Fruit fly (Drosophila melanogaster) whole organism, embryonic: ENCODE measurements around the gene CG32170.

Experiments used
- Asciz ChIP-seq: fragments of 200-800 bp; sonication (Bioruptor generic); optimal IDR thresholded peaks from 2 replicates; lab custom pipeline; 2017; ENCODE audit warnings: missing biosample characterization, mild to moderate bottlenecking, missing genetic modification characterization, missing genetic modification reagents
- CG10462 ChIP-seq: fragments of 200-800 bp; sonication (Bioruptor generic); optimal IDR thresholded peaks from 2 replicates; lab custom pipeline; 2016; ENCODE audit warnings: missing biosample characterization, missing genetic modification characterization
- CG11723 ChIP-seq: fragments of 200-800 bp; sonication (Bioruptor generic); optimal IDR thresholded peaks from 2 replicates; lab custom pipeline; 2017; ENCODE audit warnings: missing biosample characterization, mild to moderate bottlenecking, missing genetic modification characterization
- CG13775 ChIP-seq: fragments of 200-800 bp; sonication (Bioruptor generic); optimal IDR thresholded peaks from 3 replicates; lab custom pipeline; 2017; ENCODE audit warnings: missing biosample characterization, mild to moderate bottlenecking, missing genetic modification characterization
- CG15011 ChIP-seq: fragments of 200-800 bp; sonication (Bioruptor generic); optimal IDR thresholded peaks from 3 replicates; lab custom pipeline; 2018; ENCODE audit warnings: missing biosample characterization, mild to moderate bottlenecking, missing genetic modification characterization
- CG1602 ChIP-seq: fragments of 200-800 bp; sonication (Bioruptor generic); optimal IDR thresholded peaks from 3 replicates; lab custom pipeline; 2016; ENCODE audit warnings: missing biosample characterization, missing genetic modification characterization
- CG16815 ChIP-seq: fragments of 200-800 bp; sonication (Bioruptor generic); optimal IDR thresholded peaks from 3 replicates; lab custom pipeline; 2017; ENCODE audit warnings: missing biosample characterization, mild to moderate bottlenecking, missing genetic modification characterization
- CG17829 ChIP-seq: fragments of 200-800 bp; optimal IDR thresholded peaks from 2 replicates; lab custom pipeline; 2019; ENCODE audit warnings: missing biosample characterization, mild to moderate bottlenecking, missing genetic modification characterization, moderate library complexity
- CG1792 ChIP-seq: fragments of 200-800 bp; sonication (Bioruptor generic); optimal IDR thresholded peaks from 2 replicates; lab custom pipeline; 2016; ENCODE audit warnings: missing biosample characterization, missing genetic modification characterization
- CG18476 ChIP-seq: fragments of 200-800 bp; sonication (Bioruptor generic); optimal IDR thresholded peaks from 2 replicates; lab custom pipeline; 2016; ENCODE audit warnings: missing biosample characterization, mild to moderate bottlenecking, missing genetic modification characterization
- CG2712 ChIP-seq: fragments of 200-800 bp; optimal IDR thresholded peaks from 3 replicates; lab custom pipeline; 2019; ENCODE audit warnings: missing biosample characterization, mild to moderate bottlenecking, missing genetic modification characterization, moderate library complexity
- CG30403 ChIP-seq: fragments of 200-800 bp; sonication (Bioruptor generic); optimal IDR thresholded peaks from 3 replicates; lab custom pipeline; 2016; ENCODE audit warnings: missing biosample characterization, missing genetic modification characterization
- CG30431 ChIP-seq: fragments of 200-800 bp; sonication (Bioruptor generic); optimal IDR thresholded peaks from 2 replicates; lab custom pipeline; 2017; ENCODE audit warnings: missing biosample characterization, missing genetic modification characterization
- CG31388 ChIP-seq: fragments of 200-800 bp; sonication (Bioruptor generic); optimal IDR thresholded peaks from 2 replicates; lab custom pipeline; 2016; ENCODE audit warnings: missing biosample characterization, missing genetic modification characterization
- CG32532 ChIP-seq: fragments of 200-800 bp; sonication (Bioruptor generic); IDR thresholded peaks from 2 replicates; pipeline ENCODE4 v1.3.6; 2022; ENCODE audit warnings: missing biosample characterization, missing genetic modification characterization
- CG33213 ChIP-seq: fragments of 200-800 bp; sonication (Bioruptor generic); optimal IDR thresholded peaks from 3 replicates; lab custom pipeline; 2016; ENCODE audit warnings: missing biosample characterization, missing genetic modification characterization
- CG34224 ChIP-seq: fragments of 200-800 bp; sonication (Bioruptor generic); IDR thresholded peaks from 3 replicates; pipeline ENCODE4 v1.3.6; 2022; ENCODE audit warnings: missing biosample characterization, missing genetic modification characterization; ENCODE audit not compliant: partially characterized antibody
- CG3838 ChIP-seq: fragments of 200-800 bp; sonication (Bioruptor generic); optimal IDR thresholded peaks from 3 replicates; lab custom pipeline; 2016; ENCODE audit warnings: missing biosample characterization, missing genetic modification characterization
- CG6683 ChIP-seq: fragments of 200-800 bp; sonication (Bioruptor generic); optimal IDR thresholded peaks from 2 replicates; lab custom pipeline; 2017; ENCODE audit warnings: missing biosample characterization, mild to moderate bottlenecking, missing genetic modification characterization, missing genetic modification reagents
- CG6689 ChIP-seq: fragments of 200-800 bp; sonication (Bioruptor generic); IDR thresholded peaks from 2 replicates; pipeline ENCODE4 v1.3.6; 2022; ENCODE audit warnings: missing biosample characterization, missing genetic modification characterization
- CG8281 ChIP-seq: fragments of 200-800 bp; sonication (Bioruptor generic); optimal IDR thresholded peaks from 2 replicates; lab custom pipeline; 2018; ENCODE audit warnings: missing biosample characterization, mild to moderate bottlenecking, missing genetic modification characterization, moderate library complexity
- CTCF ChIP-seq: fragments of 200-800 bp; sonication (Bioruptor generic); optimal IDR thresholded peaks from 2 replicates; lab custom pipeline; 2017; ENCODE audit warnings: missing biosample characterization, mild to moderate bottlenecking, missing genetic modification characterization, moderate library complexity
- Dbx ChIP-seq: fragments of 200-800 bp; sonication (Bioruptor generic); IDR thresholded peaks from 3 replicates; pipeline ENCODE4 v1.3.6; 2022; ENCODE audit warnings: missing biosample characterization, missing genetic modification characterization
- Dref ChIP-seq: fragments of 200-800 bp; sonication (Bioruptor generic); IDR thresholded peaks from 2 replicates; pipeline ENCODE4 v1.3.6; 2022; ENCODE audit warnings: missing biosample characterization, missing genetic modification characterization
- E2f1 ChIP-seq: fragments of 200-800 bp; sonication (Bioruptor generic); IDR thresholded peaks from 2 replicates; pipeline ENCODE4 v1.3.6; 2022; ENCODE audit warnings: missing biosample characterization, missing genetic modification characterization
- Eip74EF ChIP-seq, 2 experiments: fragments of 200-800 bp in 1 of 2; fragments of >200 bp in 1 of 2; sonication (Bioruptor generic) in 1 of 2; optimal IDR thresholded peaks; 2 replicates each; lab custom pipeline; 2017 to 2019; ENCODE audit warnings: missing biosample characterization in 2 of 2, missing genetic modification characterization in 2 of 2, mild to moderate bottlenecking in 1 of 2, moderate library complexity in 1 of 2
- MESR4 ChIP-seq: fragments of 200-800 bp; sonication (Bioruptor generic); optimal IDR thresholded peaks from 2 replicates; lab custom pipeline; 2018; ENCODE audit warnings: missing biosample characterization, mild to moderate bottlenecking, missing genetic modification characterization, moderate library complexity
- Myb ChIP-seq: fragments of 200-800 bp; sonication (Bioruptor generic); optimal IDR thresholded peaks from 2 replicates; lab custom pipeline; 2016; ENCODE audit warnings: missing biosample characterization, missing genetic modification characterization
- PHDP ChIP-seq: fragments of 200-800 bp; sonication (Bioruptor generic); optimal IDR thresholded peaks from 3 replicates; lab custom pipeline; 2018; ENCODE audit warnings: missing biosample characterization, mild to moderate bottlenecking, missing genetic modification characterization, moderate library complexity
- Ssrp ChIP-seq: fragments of 200-800 bp; sonication (Bioruptor generic); optimal IDR thresholded peaks from 2 replicates; lab custom pipeline; 2018; ENCODE audit warnings: missing biosample characterization, mild to moderate bottlenecking, missing genetic modification characterization, moderate library complexity
- ab ChIP-seq: fragments of 200-800 bp; sonication (Bioruptor generic); optimal IDR thresholded peaks from 2 replicates; lab custom pipeline; 2016; ENCODE audit warnings: missing biosample characterization, missing genetic modification characterization
- amos ChIP-seq: fragments of 200-800 bp; sonication (Bioruptor generic); IDR thresholded peaks from 2 replicates; pipeline ENCODE4 v1.3.6; 2022; ENCODE audit warnings: missing biosample characterization, missing genetic modification characterization; ENCODE audit not compliant: partially characterized antibody
- cad ChIP-seq: fragments of >200 bp; optimal IDR thresholded peaks from 2 replicates; lab custom pipeline; 2017; ENCODE audit warnings: missing biosample characterization, missing genetic modification characterization
- chinmo ChIP-seq: fragments of 200-800 bp; sonication (Bioruptor generic); IDR thresholded peaks from 4 replicates; pipeline ENCODE4 v1.3.6; 2022; ENCODE audit warnings: missing biosample characterization, missing genetic modification characterization; ENCODE audit not compliant: partially characterized antibody
- crol ChIP-seq: fragments of 200-800 bp; sonication (Bioruptor generic); IDR thresholded peaks from 2 replicates; pipeline ENCODE4 v1.3.6; 2022; ENCODE audit warnings: missing biosample characterization, missing genetic modification characterization
- en ChIP-seq: fragments of 200-800 bp; sonication (Bioruptor generic); optimal IDR thresholded peaks from 2 replicates; lab custom pipeline; 2016; ENCODE audit warnings: missing biosample characterization, missing genetic modification characterization
- esg ChIP-seq: fragments of 200-800 bp; sonication (Bioruptor generic); conservative IDR thresholded peaks from 2 replicates; pipeline ENCODE4 v1.3.6; 2022; ENCODE audit warnings: missing biosample characterization, missing genetic modification characterization
- eyg ChIP-seq: fragments of 200-800 bp; sonication (Bioruptor generic); optimal IDR thresholded peaks from 3 replicates; lab custom pipeline; 2016; ENCODE audit warnings: missing biosample characterization, missing genetic modification characterization
- hb ChIP-seq: fragments of 200-800 bp; sonication (Bioruptor generic); IDR thresholded peaks from 3 replicates; pipeline ENCODE4 v1.3.6; 2022; ENCODE audit warnings: missing biosample characterization, missing genetic modification characterization; ENCODE audit not compliant: partially characterized antibody
- insv ChIP-seq, 2 experiments: fragments of 200-800 bp; sonication (Bioruptor generic); optimal IDR thresholded peaks; 3 replicates each; lab custom pipeline; 2016 to 2018; ENCODE audit warnings: missing biosample characterization in 2 of 2, missing genetic modification characterization in 2 of 2
- ken ChIP-seq: fragments of 200-800 bp; sonication (Bioruptor generic); IDR thresholded peaks from 3 replicates; pipeline ENCODE4 v1.3.6; 2022; ENCODE audit warnings: missing biosample characterization, missing genetic modification characterization
- lmd ChIP-seq: fragments of 200-800 bp; sonication (Bioruptor generic); IDR thresholded peaks from 2 replicates; pipeline ENCODE4 v1.3.6; 2022; ENCODE audit warnings: missing biosample characterization, missing genetic modification characterization
- nmo ChIP-seq: fragments of 200-800 bp; sonication (Bioruptor generic); optimal IDR thresholded peaks from 2 replicates; lab custom pipeline; 2018; ENCODE audit warnings: missing biosample characterization, mild to moderate bottlenecking, missing genetic modification characterization, moderate library complexity
- onecut ChIP-seq: fragments of 200-800 bp; sonication (Bioruptor generic); IDR thresholded peaks from 2 replicates; pipeline ENCODE4 v1.3.6; 2022; ENCODE audit warnings: missing biosample characterization, missing genetic modification characterization
- repo ChIP-seq: fragments of 200-800 bp; sonication (Bioruptor generic); optimal IDR thresholded peaks from 2 replicates; lab custom pipeline; 2016; ENCODE audit warnings: missing biosample characterization, missing genetic modification characterization
- stwl ChIP-seq: fragments of 200-800 bp; sonication (Bioruptor generic); optimal IDR thresholded peaks from 3 replicates; lab custom pipeline; 2018; ENCODE audit warnings: missing biosample characterization, mild to moderate bottlenecking, missing genetic modification characterization, moderate library complexity
- tgo ChIP-seq: fragments of 200-800 bp; sonication (Bioruptor generic); IDR thresholded peaks from 3 replicates; pipeline ENCODE4 v1.3.6; 2022; ENCODE audit warnings: missing biosample characterization, missing genetic modification characterization
- ttk ChIP-seq: fragments of 200-800 bp; sonication (Bioruptor generic); IDR thresholded peaks from 2 replicates; pipeline ENCODE4 v2.1.2; 2022; ENCODE audit warnings: missing biosample characterization, missing genetic modification characterization
- unc-4 ChIP-seq: fragments of 200-800 bp; sonication (Bioruptor generic); IDR thresholded peaks from 2 replicates; pipeline ENCODE4 v1.3.6; 2022; ENCODE audit warnings: missing biosample characterization, missing genetic modification characterization; ENCODE audit not compliant: partially characterized antibody
- vnd ChIP-seq: fragments of 200-800 bp; sonication (Bioruptor generic); IDR thresholded peaks from 3 replicates; pipeline ENCODE4 v1.3.6; 2022; ENCODE audit warnings: missing biosample characterization, missing genetic modification characterization; ENCODE audit not compliant: partially characterized antibody

The CG32170 gene

DNA sequence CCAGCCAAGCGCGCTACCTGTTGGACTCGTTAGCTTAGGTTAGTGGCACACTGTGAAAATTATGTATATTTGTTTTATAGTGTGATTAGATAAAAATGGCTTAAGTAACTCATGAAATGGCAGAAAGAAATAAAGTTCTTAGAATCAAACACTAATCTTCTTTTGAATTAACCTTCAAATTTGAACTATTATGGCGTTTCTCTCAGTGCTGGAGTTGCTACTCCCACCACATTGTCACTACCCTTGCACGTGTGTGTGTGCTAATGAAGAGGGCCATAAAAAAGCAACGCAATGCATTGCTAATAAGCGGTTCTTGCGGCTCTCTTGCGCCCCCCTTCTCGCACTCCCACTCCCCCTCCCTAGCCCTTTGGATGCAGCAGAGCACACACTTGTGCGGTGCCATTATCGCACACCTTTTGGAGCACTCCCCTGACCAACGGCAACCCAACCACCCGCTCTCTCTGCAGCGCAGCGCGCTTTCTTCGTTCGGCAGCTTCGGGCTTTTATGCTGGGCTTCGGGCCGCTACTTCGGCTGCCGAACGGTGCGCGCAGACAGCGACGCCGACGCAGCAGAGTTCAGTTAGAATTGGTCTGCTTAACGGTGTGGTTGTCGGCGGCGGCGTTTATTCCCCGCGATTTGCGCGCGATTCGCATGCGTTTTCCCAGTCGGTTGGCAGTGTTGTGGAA, 13.7 kb downstream of the CG32170 start (continued):
- TF ChIP-seq PHDP (tag; lab: Kevin White, UChicago) (peak; percentile 89), cad (GFP tag; lab: Kevin White, UChicago) (no peak), Dbx (GFP tag; lab: Robert Waterston, UW) (peak; percentile 78), CG32532 (GFP tag; lab: Robert Waterston, UW) (peak; percentile 75), eyg (peak; percentile 89), CG15011 (GFP tag; lab: Kevin White, UChicago) (peak; percentile 76), chinmo (GFP tag; lab: Robert Waterston, UW) (peak; percentile 99), CG1602 (GFP tag; lab: Kevin White, UChicago) (peak; percentile 91), onecut (GFP tag; lab: Robert Waterston, UW) (peak; percentile 89), insv (GFP tag; optimal IDR thresholded peaks at IDR 0.05; lab: Kevin White, UChicago) (no peak), esg (GFP tag; lab: Robert Waterston, UW) (peak; percentile 89), en (GFP tag; lab: Kevin White, UChicago) (peak; percentile 84), CG10462 (GFP tag; lab: Kevin White, UChicago) (peak; percentile 92), vnd (GFP tag; lab: Robert Waterston, UW) (0 out of 3 replicates have a peak, but pooled peaks have one; percentile 25), repo (GFP tag; lab: Kevin White, UChicago) (peak; percentile 72), CG8281 (tag; lab: Kevin White, UChicago) (peak; percentile 64), crol (GFP tag; lab: Robert Waterston, UW) (peak; percentile 99), ab (GFP tag; lab: Kevin White, UChicago) (peak; percentile 34), CG2712 (tag; lab: Kevin White, UChicago) (peak; percentile 94), E2f1 (GFP tag; lab: Robert Waterston, UW) (peak; percentile 90), CG11723 (GFP tag; lab: Kevin White, UChicago) (peak; percentile 85), nmo (GFP tag; lab: Kevin White, UChicago) (peak; percentile 94), Eip74EF (GFP tag; optimal IDR thresholded peaks at IDR 0.05; lab: Kevin White, UChicago) (peak in 1 of 2 experiments; percentile 86), CG31388 (peak; percentile 72), unc-4 (GFP tag; lab: Robert Waterston, UW) (no peak), Myb (GFP tag; lab: Kevin White, UChicago) (peak; percentile 56), CG3838 (GFP tag; lab: Kevin White, UChicago) (peak; percentile 55), CG6683 (peak; percentile 29), stwl (tag; lab: Kevin White, UChicago) (no peak), MESR4 (peak; percentile 23), CG16815 (GFP tag; lab: Kevin White, UChicago) (peak; percentile 70), hb (GFP tag; lab: Robert Waterston, UW) (no peak), lmd (GFP tag; lab: Robert Waterston, UW) (peak; percentile 90), CG18476 (GFP tag; lab: Kevin White, UChicago) (peak; percentile 78), Ssrp (tag; lab: Kevin White, UChicago) (peak; percentile 92), CTCF (GFP tag; lab: Kevin White, UChicago) (peak; percentile 56), ttk (GFP tag; lab: Robert Waterston, UW) (peak; percentile 94), CG6689 (GFP tag; lab: Robert Waterston, UW) (peak; percentile 92), CG30431 (peak; percentile 83), CG30403 (peak; percentile 92), amos (GFP tag; lab: Robert Waterston, UW) (peak; percentile 34; the same call in 1 of the 2 replicates), CG17829 (tag; lab: Kevin White, UChicago) (peak; percentile 92), CG33213 (GFP tag; lab: Kevin White, UChicago) (peak; percentile 79), ken (GFP tag; lab: Robert Waterston, UW) (peak; percentile 93), Asciz (GFP tag; lab: Kevin White, UChicago) (peak; percentile 93), tgo (peak; percentile 90), CG13775 (GFP tag; lab: Kevin White, UChicago) (peak; percentile 81), Dref (no peak), CG1792 (GFP tag; lab: Kevin White, UChicago) (peak; percentile 77), CG34224 (GFP tag; lab: Robert Waterston, UW) (peak; percentile 18; the same call in 1 of the 3 replicates)
